Worm (Caenorhabditis elegans) whole organism, midembryonic: ENCODE measurements around the gene skr-8.
"Not testable (repeated sequence)": the region's sequence is repeated elsewhere in the genome, so short reads cannot be mapped to it uniquely, and the experiment has no call there.

ENCODE experiments used
- T22C8.4 ChIP-seq: fragments of 200-800 bp; sonication (Bioruptor generic); IDR thresholded peaks from 2 replicates; pipeline ENCODE4 v1.3.6; 2022; ENCODE audit warnings: missing genetic modification characterization, missing compliant biosample characterization
- cog-1 ChIP-seq: sonication (generic microtip); optimal IDR thresholded peaks from 2 replicates; lab custom pipeline; 2016; ENCODE audit warnings: missing genetic modification characterization, missing compliant biosample characterization
- flt-1 ChIP-seq: fragments of 200-800 bp; sonication (Bioruptor generic); IDR thresholded peaks from 2 replicates; pipeline ENCODE4 v1.3.6; 2022; ENCODE audit warnings: missing genetic modification characterization, missing compliant biosample characterization
- klf-2 ChIP-seq: fragments of 200-800 bp; sonication (Bioruptor generic); conservative IDR thresholded peaks from 2 replicates; pipeline ENCODE4 v1.3.6; 2022; ENCODE audit warnings: missing genetic modification reagents, missing genetic modification characterization, missing compliant biosample characterization
- med-1 ChIP-seq: sonication (generic microtip); optimal IDR thresholded peaks from 2 replicates; lab custom pipeline; 2017; ENCODE audit warnings: missing genetic modification characterization, mild to moderate bottlenecking, missing compliant biosample characterization, antibody characterized with exemption, missing genetic modification reagents; ENCODE audit not compliant: insufficient read depth
- ref-1 ChIP-seq: fragments of 200-800 bp; sonication (Bioruptor generic); conservative IDR thresholded peaks from 2 replicates; pipeline ENCODE4 v1.3.6; 2022; ENCODE audit warnings: missing genetic modification reagents, missing genetic modification characterization, missing compliant biosample characterization
- tab-1 ChIP-seq: fragments of 200-800 bp; sonication (Bioruptor generic); IDR thresholded peaks from 2 replicates; pipeline ENCODE4 v1.3.6; 2022; ENCODE audit warnings: missing genetic modification characterization, missing compliant biosample characterization
- ztf-23 ChIP-seq: fragments of 200-800 bp; sonication (Bioruptor generic); IDR thresholded peaks from 2 replicates; pipeline ENCODE4 v1.3.6; 2022; ENCODE audit warnings: missing genetic modification reagents, missing genetic modification characterization, missing compliant biosample characterization
- ztf-29 ChIP-seq: fragments of 200-800 bp; sonication (Bioruptor generic); IDR thresholded peaks from 2 replicates; pipeline ENCODE4 v1.3.6; 2022; ENCODE audit warnings: missing genetic modification reagents, missing genetic modification characterization, missing compliant biosample characterization

The skr-8 gene

DNA sequence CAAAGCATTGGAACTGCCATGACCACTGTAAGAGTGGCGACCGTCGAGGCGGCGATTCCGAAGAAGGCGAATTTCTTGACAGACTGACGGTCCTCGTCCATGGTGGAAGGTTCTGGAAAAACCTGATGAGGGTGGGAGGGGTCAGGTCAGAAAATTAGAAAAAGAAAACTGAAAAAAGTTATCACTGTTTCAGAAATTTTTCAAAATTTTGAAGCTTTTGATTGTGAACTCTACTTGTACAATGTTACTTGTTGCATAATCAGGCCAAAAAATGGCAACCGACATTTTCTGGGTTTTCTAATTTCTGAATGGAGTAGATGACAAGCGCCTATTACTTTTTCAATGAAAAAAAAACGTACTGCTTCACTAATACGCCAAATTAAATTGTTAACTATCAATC is 18.0 kb upstream of the skr-8 start, which contains the start of gene col-138:
col-138 (minus strand) TSS at position 101 of the 400 bp plus-strand sequence.
- TF ChIP-seq med-1 (GFP tag; lab: Kevin White, UChicago): no peak
- TF ChIP-seq T22C8.4: no peak
- TF ChIP-seq flt-1 (GFP tag; lab: Robert Waterston, UW): no peak
- no peak for TF ChIP-seq ztf-29 (GFP tag; lab: Robert Waterston, UW)
- TF ChIP-seq ztf-23: no peak
- TF ChIP-seq klf-2: no peak
- TF ChIP-seq ref-1: no peak
- no peak for TF ChIP-seq tab-1 (GFP tag; lab: Robert Waterston, UW)
- no peak for TF ChIP-seq cog-1 (tag; lab: Kevin White, UChicago)

DNA sequence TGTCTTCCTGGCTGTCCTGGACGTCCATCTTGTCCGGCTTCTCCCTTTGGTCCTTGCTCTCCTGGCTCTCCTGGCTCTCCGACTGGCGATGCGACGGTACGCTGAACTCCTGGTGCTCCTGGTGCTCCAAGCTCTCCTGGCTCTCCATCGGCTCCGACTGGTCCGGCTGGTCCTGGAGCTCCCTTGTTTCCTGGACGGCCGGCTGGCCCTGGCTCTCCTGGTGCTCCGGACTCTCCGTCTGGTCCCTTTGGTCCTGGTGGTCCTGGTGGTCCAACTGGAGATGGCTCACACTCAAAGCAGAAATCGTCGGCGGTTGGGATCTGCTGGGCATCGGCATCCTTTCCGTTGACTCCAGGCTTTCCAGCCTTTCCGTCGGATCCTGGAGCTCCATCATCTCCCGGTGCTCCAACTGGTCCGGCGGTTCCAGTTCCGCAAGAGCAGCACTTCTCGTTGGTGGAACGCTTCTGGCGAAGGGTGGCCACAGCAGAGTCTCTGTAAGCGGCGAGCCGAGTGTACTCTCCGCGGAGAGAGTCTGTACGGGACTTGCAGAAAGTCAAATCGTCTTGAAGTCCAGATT is 17.5 kb upstream of the skr-8 start:
- TF ChIP-seq tab-1 (GFP tag; lab: Robert Waterston, UW) (no peak), ztf-23 (no peak), flt-1 (GFP tag; lab: Robert Waterston, UW) (no peak), med-1 (GFP tag; lab: Kevin White, UChicago) (no peak), klf-2 (no peak), ztf-29 (GFP tag; lab: Robert Waterston, UW) (no peak), T22C8.4 (no peak), ref-1 (no peak), cog-1 (tag; lab: Kevin White, UChicago) (no peak)

DNA sequence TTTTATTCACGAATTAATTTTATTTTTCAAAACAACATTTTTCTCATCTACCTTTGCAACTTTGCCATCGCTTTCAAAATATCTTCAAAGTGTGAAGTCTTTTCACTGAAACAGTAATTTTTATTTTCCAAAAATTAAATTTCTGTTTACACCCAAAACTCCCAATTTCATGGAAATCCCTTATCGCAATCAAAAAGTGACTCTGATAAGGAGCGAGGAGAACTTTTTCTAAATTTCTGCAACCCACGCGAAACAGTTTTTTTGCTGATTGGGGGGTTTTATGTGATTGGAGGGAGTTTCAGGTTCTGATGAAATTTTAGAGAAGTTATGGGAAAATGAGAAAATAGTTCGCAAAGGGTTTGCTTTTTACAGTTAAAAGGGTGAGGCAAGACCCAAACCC is 13.9 kb upstream of the skr-8 start:
- TF ChIP-seq flt-1 (GFP tag; lab: Robert Waterston, UW) (no peak), ztf-23 (no peak), tab-1 (GFP tag; lab: Robert Waterston, UW) (no peak)

ce11 chrIV:17179071-17179470 is 13.4 kb upstream of the skr-8 start:
- no peak for TF ChIP-seq ztf-29 (GFP tag; lab: Robert Waterston, UW)
- TF ChIP-seq ztf-23: no peak
- no peak for TF ChIP-seq klf-2
- no peak for TF ChIP-seq med-1 (GFP tag; lab: Kevin White, UChicago)
- no peak for TF ChIP-seq T22C8.4

- TF ChIP-seq med-1 (GFP tag; lab: Kevin White, UChicago) (no peak), ztf-29 (GFP tag; lab: Robert Waterston, UW) (no peak), klf-2 (no peak), ztf-23 (no peak), ref-1 (no peak), T22C8.4 (no peak), tab-1 (GFP tag; lab: Robert Waterston, UW) (no peak), cog-1 (tag; lab: Kevin White, UChicago) (no peak), flt-1 (GFP tag; lab: Robert Waterston, UW) (no peak)
Observed at ce11 chrIV:17176177-17176576, 10.5 kb upstream of the skr-8 start, which contains the start of gene C52D10.3. C52D10.3 (plus strand) TSS chrIV:17176477.

ce11 chrIV:17174980-17175379 is 9.3 kb upstream of the skr-8 start:
- TF ChIP-seq flt-1 (GFP tag; lab: Robert Waterston, UW) (no peak), ref-1 (no peak), ztf-23 (no peak), tab-1 (GFP tag; lab: Robert Waterston, UW) (no peak), med-1 (GFP tag; lab: Kevin White, UChicago) (no peak), ztf-29 (GFP tag; lab: Robert Waterston, UW) (no peak), klf-2 (no peak), cog-1 (tag; lab: Kevin White, UChicago) (no peak), T22C8.4 (no peak)

DNA sequence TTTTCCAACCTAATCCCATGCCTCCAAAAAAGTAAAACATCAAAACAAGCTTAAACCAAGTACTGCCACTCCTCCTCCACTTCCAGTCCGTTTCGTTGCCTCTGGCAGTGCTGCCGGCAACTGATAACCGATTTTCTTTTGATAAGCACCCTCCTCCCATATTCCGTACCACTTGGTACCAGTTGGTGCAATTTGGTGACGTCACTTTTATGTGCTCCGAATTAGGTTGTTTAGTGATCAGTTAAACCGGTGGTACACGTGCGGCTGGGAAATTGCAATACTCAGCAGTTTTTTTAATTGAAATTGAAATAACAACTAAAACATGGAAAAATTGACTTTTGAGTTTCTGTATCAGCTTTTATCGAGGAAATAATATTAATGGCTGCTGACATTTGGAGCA is 8.5 kb upstream of the skr-8 start:
- no peak for TF ChIP-seq cog-1 (tag; lab: Kevin White, UChicago)
- TF ChIP-seq flt-1 (GFP tag; lab: Robert Waterston, UW): no peak
- TF ChIP-seq med-1 (GFP tag; lab: Kevin White, UChicago): no peak
- TF ChIP-seq ztf-29 (GFP tag; lab: Robert Waterston, UW): no peak
- TF ChIP-seq klf-2: no peak
- no peak for TF ChIP-seq tab-1 (GFP tag; lab: Robert Waterston, UW)
- TF ChIP-seq T22C8.4: no peak
- TF ChIP-seq ref-1: no peak
- TF ChIP-seq ztf-23: no peak

ce11 chrIV:17171732-17172131 is 6.1 kb upstream of the skr-8 start:
- no peak for TF ChIP-seq ref-1
- no peak for TF ChIP-seq med-1 (GFP tag; lab: Kevin White, UChicago)
- TF ChIP-seq klf-2: no peak
- no peak for TF ChIP-seq flt-1 (GFP tag; lab: Robert Waterston, UW)
- no peak for TF ChIP-seq tab-1 (GFP tag; lab: Robert Waterston, UW)
- TF ChIP-seq ztf-29 (GFP tag; lab: Robert Waterston, UW): no peak
- TF ChIP-seq cog-1 (tag; lab: Kevin White, UChicago): no peak
- no peak for TF ChIP-seq ztf-23
- no peak for TF ChIP-seq T22C8.4

- no peak for TF ChIP-seq klf-2
- no peak for TF ChIP-seq T22C8.4
- no peak for TF ChIP-seq med-1 (GFP tag; lab: Kevin White, UChicago)
- TF ChIP-seq tab-1 (GFP tag; lab: Robert Waterston, UW): no peak
- no peak for TF ChIP-seq ztf-23
- TF ChIP-seq cog-1 (tag; lab: Kevin White, UChicago): no peak
- TF ChIP-seq ref-1: no peak
- no peak for TF ChIP-seq flt-1 (GFP tag; lab: Robert Waterston, UW)
- TF ChIP-seq ztf-29 (GFP tag; lab: Robert Waterston, UW): no peak
Observed at ce11 chrIV:17166974-17167373, 1.3 kb upstream of the skr-8 start, which contains the start of gene skr-12. skr-12 (plus strand) TSS chrIV:17167274.

- TF ChIP-seq tab-1 (GFP tag; lab: Robert Waterston, UW); flt-1 (GFP tag; lab: Robert Waterston, UW); med-1 (GFP tag; lab: Kevin White, UChicago): not testable (repeated sequence)
Observed at ce11 chrIV:17163273-17163672, 2.4 kb downstream of the skr-8 start, which contains the start of gene skr-9. skr-9 (plus strand) TSS chrIV:17163573.
